Worm (Caenorhabditis elegans) whole organism, L4/young adult: Measurements from ENCODE around the gene ptr-16.

ENCODE experiments used
- W03F9.2 ChIP-seq: fragments of 150-350 bp; optimal IDR thresholded peaks from 2 replicates; lab custom pipeline; 2014; ENCODE audit warnings: missing biosample characterization, missing genetic modification characterization
- dao-5 ChIP-seq: sonication (generic microtip); optimal IDR thresholded peaks from 2 replicates; lab custom pipeline; 2016; ENCODE audit warnings: missing genotype, missing genetic modification characterization, moderate library complexity, missing compliant biosample characterization
- him-1 ChIP-seq: sonication (generic microtip); optimal IDR thresholded peaks from 2 replicates; lab custom pipeline; 2016; ENCODE audit warnings: missing genotype, missing genetic modification reagents, missing genetic modification characterization, missing compliant biosample characterization

ptr-16 gene

DNA sequence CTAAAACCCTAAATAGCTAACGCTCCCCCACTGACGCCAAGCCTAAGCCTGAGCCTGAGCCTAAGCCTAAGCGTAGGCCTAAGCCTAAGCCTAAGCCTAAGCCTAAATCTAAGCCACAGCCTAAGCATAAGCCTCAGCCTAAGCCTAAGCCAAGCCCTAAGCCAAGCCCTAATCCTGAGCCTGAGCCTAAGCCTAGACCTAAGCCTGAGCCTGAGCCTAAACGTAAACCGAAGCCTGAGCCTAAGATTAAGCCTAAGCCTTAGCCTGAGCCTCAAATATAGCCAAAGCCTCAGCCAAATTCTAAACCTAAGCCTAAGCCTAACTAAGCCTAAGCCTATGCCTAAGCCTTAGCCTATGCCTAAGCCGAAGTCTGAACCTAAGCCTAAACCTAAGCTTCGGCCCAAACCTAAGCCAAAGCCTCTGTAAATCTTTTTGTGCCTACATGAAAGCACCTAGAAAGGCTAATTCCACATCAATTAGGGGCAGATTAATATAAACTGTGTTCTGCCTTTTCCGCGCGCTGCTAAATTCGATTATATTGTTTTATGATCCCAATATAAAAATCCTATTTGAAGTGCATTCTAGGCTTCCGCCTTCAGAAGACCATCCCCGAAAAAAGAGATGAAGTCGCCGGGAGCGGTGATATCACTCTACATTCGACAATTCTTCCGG, at the start of gene ptr-16:
TSS of gene ptr-16 (plus strand) at position 622 of the 672 bp plus-strand sequence.
- TF ChIP-seq W03F9.2 (no peak), him-1 (tag; lab: Kevin White, UChicago) (no peak), dao-5 (tag; lab: Kevin White, UChicago) (no peak)

DNA sequence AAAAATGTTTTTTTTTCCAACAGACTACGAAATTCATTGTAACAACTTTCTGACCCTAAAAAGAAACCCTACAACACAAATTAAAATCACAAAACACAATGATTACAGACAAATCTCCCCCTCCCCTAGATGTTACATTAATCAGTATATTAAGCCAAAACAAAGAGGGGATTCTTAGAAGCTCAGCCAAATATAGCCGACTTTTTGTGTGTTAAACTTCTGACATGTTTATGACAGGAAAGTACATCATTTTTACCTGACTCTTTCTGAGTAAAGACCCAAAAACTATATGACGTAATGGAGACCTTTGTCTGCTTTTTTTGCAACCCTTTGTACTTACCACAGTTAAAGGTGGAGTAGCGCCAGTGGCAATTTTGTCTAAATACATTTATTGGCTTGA, 45.4 kb upstream of the ptr-16 start:
- TF ChIP-seq him-1 (tag; lab: Kevin White, UChicago) (no peak), W03F9.2 (no peak), dao-5 (tag; lab: Kevin White, UChicago) (no peak)

- no peak for TF ChIP-seq W03F9.2
- no peak for TF ChIP-seq dao-5 (tag; lab: Kevin White, UChicago)
- no peak for TF ChIP-seq him-1 (tag; lab: Kevin White, UChicago)
Observed at ce11 chrV:1131880-1132623, 33.5 kb upstream of the ptr-16 start, which contains the start of gene W07B8.4. Gene W07B8.4 (minus strand): TSS chrV:1131930.

DNA sequence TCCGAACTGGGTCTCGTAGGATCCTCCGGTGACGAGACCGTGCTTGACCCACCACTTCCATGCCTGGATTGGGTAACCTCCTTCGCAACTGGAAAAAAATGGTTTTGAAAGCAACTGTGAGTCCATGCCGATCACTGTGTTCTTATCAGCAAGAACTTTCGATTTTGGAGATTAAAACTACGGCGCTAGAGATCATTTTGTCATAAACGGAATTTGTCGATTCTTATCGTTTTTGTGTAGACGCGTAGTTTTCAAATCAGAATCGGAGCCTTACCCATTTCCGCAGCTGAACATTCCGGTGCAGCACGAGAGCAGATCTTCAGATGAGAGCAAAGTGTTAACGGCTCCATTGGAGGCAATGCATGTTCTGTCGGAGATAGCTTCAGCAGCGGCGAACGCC, 32.3 kb upstream of the ptr-16 start:
- no peak for TF ChIP-seq W03F9.2

- TF ChIP-seq him-1 (tag; lab: Kevin White, UChicago) (no peak), W03F9.2 (no peak), dao-5 (tag; lab: Kevin White, UChicago) (no peak)
Observed at ce11 chrV:1133840-1134239, 31.7 kb upstream of the ptr-16 start, which contains the start of gene cpr-5. Gene cpr-5 (minus strand): TSS chrV:1134036.

DNA sequence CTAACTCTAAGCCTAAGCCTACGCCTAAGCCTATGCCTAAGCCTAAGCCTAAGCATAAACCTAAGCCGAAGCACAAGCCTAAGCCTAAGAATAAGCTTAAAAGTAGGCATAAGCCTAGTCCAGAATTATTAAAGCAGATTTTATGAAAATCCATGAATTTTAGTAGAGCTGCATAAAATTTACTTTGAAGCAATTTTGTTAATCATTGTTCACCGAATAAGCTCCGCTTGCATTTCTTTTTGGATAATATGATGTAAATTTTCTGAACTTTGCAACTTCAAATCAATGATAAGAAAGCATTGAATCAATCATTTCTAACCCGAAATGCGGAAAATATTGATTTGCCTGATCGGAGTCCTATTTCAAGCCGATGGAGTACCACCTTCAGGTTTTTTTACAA, 31.2 kb upstream of the ptr-16 start, which contains the start of gene cpr-8:
TSS of gene cpr-8 (plus strand) at position 301 of the 400 bp plus-strand sequence.
- TF ChIP-seq him-1 (tag; lab: Kevin White, UChicago) = no peak
- no peak for TF ChIP-seq dao-5 (tag; lab: Kevin White, UChicago)

ce11 chrV:1140806-1141205, 24.7 kb upstream of the ptr-16 start:
- TF ChIP-seq him-1 (tag; lab: Kevin White, UChicago) = no peak
- TF ChIP-seq W03F9.2 = no peak
- TF ChIP-seq dao-5 (tag; lab: Kevin White, UChicago) = no peak

- no peak for TF ChIP-seq him-1 (tag; lab: Kevin White, UChicago)
- TF ChIP-seq W03F9.2 = no peak
- TF ChIP-seq dao-5 (tag; lab: Kevin White, UChicago) = no peak
Observed at ce11 chrV:1141433-1141832, 24.1 kb upstream of the ptr-16 start, which contains the start of gene cutl-22. Gene cutl-22 (plus strand): TSS chrV:1141733.

ce11 chrV:1142251-1142650, 23.3 kb upstream of the ptr-16 start:
- no peak for TF ChIP-seq dao-5 (tag; lab: Kevin White, UChicago)
- TF ChIP-seq him-1 (tag; lab: Kevin White, UChicago) = no peak
- no peak for TF ChIP-seq W03F9.2

DNA sequence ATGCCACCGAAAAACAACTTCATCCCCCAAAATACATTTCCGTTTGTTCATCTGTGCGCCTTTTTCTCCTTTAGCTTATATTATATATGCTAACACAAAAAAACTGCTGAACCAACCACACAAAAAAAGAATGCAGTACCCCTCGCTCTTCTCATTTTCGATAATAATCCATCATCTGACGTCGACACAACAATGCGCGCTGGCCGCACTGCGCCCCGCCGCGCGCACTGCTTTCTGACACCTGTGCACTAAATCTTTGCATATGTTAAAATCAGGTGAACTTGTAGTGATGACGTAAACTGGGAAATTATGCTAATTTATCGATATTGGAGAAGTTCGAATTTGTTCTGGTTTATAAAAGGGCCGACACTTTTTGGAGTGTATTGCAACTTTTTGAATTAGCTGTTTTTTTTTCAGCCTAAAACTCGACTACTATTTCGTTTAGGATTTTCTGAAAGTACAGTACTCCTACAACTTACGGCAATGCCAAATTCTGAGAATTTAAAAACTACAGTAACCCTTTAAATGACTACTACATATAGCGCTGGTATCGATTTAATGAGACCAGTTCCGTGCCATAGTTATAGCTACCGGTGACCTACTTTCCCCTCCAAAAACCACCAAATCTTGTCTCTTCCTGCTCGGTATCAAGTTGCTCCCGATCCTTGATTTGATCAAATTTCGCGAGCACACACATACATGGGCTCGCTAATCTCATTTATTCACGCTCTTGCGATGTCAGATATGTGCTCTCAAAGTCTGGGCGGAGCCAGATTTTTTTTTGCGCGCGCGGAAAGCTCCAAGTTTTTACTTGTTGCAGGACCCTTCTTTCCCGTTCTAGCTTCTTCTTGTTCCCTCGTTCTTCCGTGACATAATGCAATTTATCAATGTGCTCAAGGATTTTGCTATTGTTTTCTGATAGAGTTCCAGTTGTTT, 15.5 kb upstream of the ptr-16 start:
- no peak for TF ChIP-seq dao-5 (tag; lab: Kevin White, UChicago)
- TF ChIP-seq him-1 (tag; lab: Kevin White, UChicago) = no peak
- no peak for TF ChIP-seq W03F9.2

DNA sequence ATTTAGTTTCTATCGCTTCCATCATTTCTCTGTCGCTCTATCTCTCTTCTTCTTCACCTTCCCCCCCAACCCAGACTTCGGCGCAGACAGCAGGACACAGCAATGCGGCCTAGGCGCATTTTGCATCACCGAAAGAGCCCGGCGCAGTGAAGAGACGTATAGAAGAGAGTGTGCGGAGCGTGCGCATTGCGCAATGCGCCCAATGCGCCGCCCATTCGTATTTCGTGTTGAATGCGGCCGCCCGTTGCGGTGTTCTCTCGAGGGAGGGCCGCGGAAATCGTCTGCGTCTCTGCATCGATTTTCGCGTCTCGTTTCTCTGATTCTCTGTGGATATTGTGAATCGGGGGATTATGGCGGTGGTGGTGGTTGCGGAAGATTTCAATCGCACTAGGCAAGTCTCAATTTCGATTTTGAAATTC, 14.2 kb upstream of the ptr-16 start:
- TF ChIP-seq him-1 (tag; lab: Kevin White, UChicago) = peak; percentile 99
- TF ChIP-seq dao-5 (tag; lab: Kevin White, UChicago) = peak; percentile 87
- TF ChIP-seq W03F9.2 = peak; percentile 63

DNA sequence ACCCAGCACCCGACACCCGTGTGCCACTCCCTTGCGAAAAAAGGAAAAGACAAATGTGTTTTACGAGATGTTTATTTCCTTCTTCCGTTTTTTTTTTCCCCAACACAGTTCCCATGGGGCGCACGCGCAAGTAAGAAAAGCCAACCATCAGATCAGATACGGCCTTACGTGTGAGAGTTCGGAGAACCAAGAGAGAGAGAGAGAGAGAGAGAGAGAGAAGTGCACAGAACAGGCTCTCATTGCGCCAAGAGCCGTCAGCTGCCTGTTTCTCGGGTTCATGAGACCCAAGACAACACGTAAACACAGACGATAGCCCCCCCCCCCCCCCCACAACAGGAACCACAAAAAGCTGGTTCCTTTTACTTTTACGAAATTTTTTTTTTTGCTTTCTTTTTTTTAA, 13.7 kb upstream of the ptr-16 start:
- TF ChIP-seq W03F9.2 = no peak

ce11 chrV:1152736-1153135, 12.8 kb upstream of the ptr-16 start:
- no peak for TF ChIP-seq him-1 (tag; lab: Kevin White, UChicago)
- TF ChIP-seq dao-5 (tag; lab: Kevin White, UChicago) = no peak
- no peak for TF ChIP-seq W03F9.2
